Fruit fly (Drosophila melanogaster): ENCODE data around the gene CG12880.

- TF ChIP-seq Hr4 (GFP tag; optimal IDR thresholded peaks at IDR 0.05) (peak; percentile 12), Gug (GFP tag; IDR thresholded peaks at IDR 0.05) (peak; percentile 31; the same call in 1 of the 2 replicates)
Observed at dm6 chr3R:27738287-27738686, 52.5 kb downstream of the CG12880 start.
